Worm (Caenorhabditis elegans): ENCODE measurements around the gene F49E8.7.

- TF ChIP-seq tbx-11 (GFP tag; IDR thresholded peaks at IDR 0.05) = no peak
- no peak for TF ChIP-seq ama-1 (optimal IDR thresholded peaks at IDR 0.05)
- TF ChIP-seq scrt-1 (GFP tag; IDR thresholded peaks at IDR 0.05) = no peak
- TF ChIP-seq ets-7 (tag; optimal IDR thresholded peaks at IDR 0.05) = no peak
- no peak for TF ChIP-seq hmbx-1 (tag; optimal IDR thresholded peaks at IDR 0.05)
- no peak for TF ChIP-seq sea-1 (GFP tag; conservative IDR thresholded peaks at IDR 0.05)
- no peak for TF ChIP-seq aly-1 (tag; optimal IDR thresholded peaks at IDR 0.05)
- no peak for TF ChIP-seq flt-1 (GFP tag; IDR thresholded peaks at IDR 0.05)
- no peak for TF ChIP-seq B0310.2 (tag; optimal IDR thresholded peaks at IDR 0.05)
- TF ChIP-seq tra-4 (tag; optimal IDR thresholded peaks at IDR 0.05) = no peak
- no peak for TF ChIP-seq hnd-1 (tag; optimal IDR thresholded peaks at IDR 0.05)
- no peak for TF ChIP-seq hmg-4 (GFP tag; optimal IDR thresholded peaks at IDR 0.05)
Measured at ce11 chrIV:7552958-7553553, 3.1 kb downstream of the F49E8.7 start, which contains the start of gene dif-1.

All from whole organism, early embryonic.